Worm (Caenorhabditis elegans) whole organism, early embryonic: ENCODE measurements around the gene pals-30.

Experiments
- ceh-13 ChIP-seq: fragments of 200-800 bp; sonication (Bioruptor generic); optimal IDR thresholded peaks from 2 replicates; lab custom pipeline; 2018; ENCODE audit warnings: mild to moderate bottlenecking, missing genetic modification characterization, missing compliant biosample characterization
- sea-1 ChIP-seq: fragments of 200-800 bp; sonication (Bioruptor generic); conservative IDR thresholded peaks from 2 replicates; pipeline ENCODE4 v1.3.6; 2022; ENCODE audit warnings: missing genetic modification characterization, missing compliant biosample characterization

The pals-30 gene

DNA sequence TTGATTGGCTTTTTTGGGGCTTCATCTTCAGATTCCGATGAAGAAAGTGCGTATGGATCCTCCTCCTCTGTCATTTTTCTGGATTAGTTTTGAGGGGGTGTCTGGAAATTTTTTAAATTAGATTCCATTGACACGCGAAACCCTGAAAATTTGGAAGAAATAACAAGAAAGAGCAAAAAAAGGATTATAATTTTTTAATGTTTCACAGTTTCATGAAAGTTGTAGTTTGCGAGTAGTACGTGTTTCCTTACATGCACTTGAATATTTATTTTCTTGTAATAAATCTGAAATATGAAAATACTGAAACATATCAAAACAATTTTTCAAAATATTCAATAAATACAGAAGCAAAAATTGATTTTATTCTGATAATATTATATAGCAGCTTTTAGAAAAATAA, 46.7 kb downstream of the pals-30 start, which contains the start of gene tag-273:
Gene tag-273, minus strand, starts transcription at position 101 of the 400 bp plus-strand sequence.
- TF ChIP-seq ceh-13 (GFP tag; lab: Kevin White, UChicago): no peak
- TF ChIP-seq sea-1: no peak
